Worm (Caenorhabditis elegans): ENCODE measurements around the gene F10E7.11.

- TF ChIP-seq lin-13 (GFP tag; optimal IDR thresholded peaks at IDR 0.05) = no peak
- no peak for TF ChIP-seq ceh-82 (tag; optimal IDR thresholded peaks at IDR 0.05)
These were observed 24.1 kb downstream of the F10E7.11 start, which contains the start of gene mct-5 for ce11 chrII:7098578-7098977.
